Worm (Caenorhabditis elegans) whole organism, L3 larva: ENCODE measurements around the gene F07C6.4.

Experiments used
- ceh-82 ChIP-seq: fragments of 150-350 bp; optimal IDR thresholded peaks from 2 replicates; lab custom pipeline; 2014; ENCODE audit warnings: missing biosample characterization, missing genetic modification characterization
- egl-27 ChIP-seq: sonication (generic microtip); optimal IDR thresholded peaks from 4 replicates; lab custom pipeline; 2017; ENCODE audit warnings: missing biosample characterization, missing genetic modification reagents, missing genetic modification characterization
- fkh-10 ChIP-seq: sonication (generic microtip); optimal IDR thresholded peaks from 2 replicates; lab custom pipeline; 2017; ENCODE audit warnings: missing biosample characterization, missing genetic modification reagents, missing genetic modification characterization
- fos-1 ChIP-seq: fragments of 150-350 bp; optimal IDR thresholded peaks from 2 replicates; lab custom pipeline; 2014; ENCODE audit warnings: missing biosample characterization, missing genetic modification characterization
- jun-1 ChIP-seq: fragments of 150-350 bp; optimal IDR thresholded peaks from 2 replicates; lab custom pipeline; 2014; ENCODE audit warnings: missing biosample characterization, missing genetic modification reagents, missing genetic modification characterization
- mdl-1 ChIP-seq: fragments of 150-350 bp; optimal IDR thresholded peaks from 2 replicates; lab custom pipeline; 2014; ENCODE audit warnings: missing biosample characterization, missing genetic modification characterization
- nhr-11 ChIP-seq: fragments of 150-350 bp; optimal IDR thresholded peaks from 2 replicates; lab custom pipeline; 2014; ENCODE audit warnings: missing biosample characterization, missing genetic modification characterization
- nhr-12 ChIP-seq: fragments of 150-350 bp; optimal IDR thresholded peaks from 2 replicates; lab custom pipeline; 2014; ENCODE audit warnings: missing biosample characterization, missing genetic modification characterization
- nhr-67 ChIP-seq: fragments of 150-350 bp; optimal IDR thresholded peaks from 2 replicates; lab custom pipeline; 2014; ENCODE audit warnings: missing biosample characterization, missing genetic modification characterization
- pqm-1 ChIP-seq: fragments of 150-350 bp; optimal IDR thresholded peaks from 2 replicates; lab custom pipeline; 2017; ENCODE audit warnings: missing biosample characterization, missing genetic modification characterization, inconsistent platforms
- skn-1 ChIP-seq: fragments of 150-350 bp; optimal IDR thresholded peaks from 2 replicates; lab custom pipeline; 2014; ENCODE audit warnings: missing biosample characterization, missing genetic modification characterization
- tbx-2 ChIP-seq: sonication (generic microtip); optimal IDR thresholded peaks from 2 replicates; lab custom pipeline; 2016; ENCODE audit warnings: mild to moderate bottlenecking, missing genetic modification characterization, missing compliant biosample characterization
- unc-39 ChIP-seq: sonication (generic microtip); optimal IDR thresholded peaks from 4 replicates; lab custom pipeline; 2017; ENCODE audit warnings: missing biosample characterization, missing genetic modification characterization

DNA sequence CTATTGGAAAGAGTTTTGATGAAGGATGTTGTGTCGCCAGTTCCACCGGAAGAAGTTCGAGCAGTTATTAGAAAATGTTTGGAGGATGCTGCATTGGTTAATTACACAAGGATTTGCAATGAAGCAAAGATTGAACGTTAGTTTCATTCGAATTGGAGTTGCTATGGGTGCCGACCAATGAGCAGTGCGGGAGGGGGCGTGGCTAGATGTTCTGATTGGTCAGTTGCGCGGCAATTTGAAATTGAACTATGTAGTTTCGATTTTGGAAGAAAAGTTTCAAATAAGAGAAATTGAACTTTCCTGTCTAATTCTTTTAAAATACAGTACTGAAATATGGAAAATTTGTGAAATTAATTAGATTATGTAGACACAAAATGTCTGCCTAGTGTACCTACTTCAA lies 22.6 kb upstream of the F07C6.4 start:
- TF ChIP-seq ceh-82 (tag; lab: Kevin White, UChicago) (no peak), nhr-12 (no peak), egl-27 (tag; lab: Kevin White, UChicago) (no peak), nhr-11 (tag; lab: Kevin White, UChicago) (no peak), unc-39 (tag; lab: Kevin White, UChicago) (no peak), jun-1 (tag; lab: Kevin White, UChicago) (no peak), fkh-10 (GFP tag; lab: Kevin White, UChicago) (no peak), mdl-1 (tag; lab: Kevin White, UChicago) (no peak), pqm-1 (no peak), tbx-2 (tag; lab: Kevin White, UChicago) (no peak), fos-1 (no peak), skn-1 (tag; lab: Kevin White, UChicago) (no peak), nhr-67 (tag; lab: Kevin White, UChicago) (no peak)
